Worm (Caenorhabditis elegans): ENCODE data around the gene srh-17.

DNA sequence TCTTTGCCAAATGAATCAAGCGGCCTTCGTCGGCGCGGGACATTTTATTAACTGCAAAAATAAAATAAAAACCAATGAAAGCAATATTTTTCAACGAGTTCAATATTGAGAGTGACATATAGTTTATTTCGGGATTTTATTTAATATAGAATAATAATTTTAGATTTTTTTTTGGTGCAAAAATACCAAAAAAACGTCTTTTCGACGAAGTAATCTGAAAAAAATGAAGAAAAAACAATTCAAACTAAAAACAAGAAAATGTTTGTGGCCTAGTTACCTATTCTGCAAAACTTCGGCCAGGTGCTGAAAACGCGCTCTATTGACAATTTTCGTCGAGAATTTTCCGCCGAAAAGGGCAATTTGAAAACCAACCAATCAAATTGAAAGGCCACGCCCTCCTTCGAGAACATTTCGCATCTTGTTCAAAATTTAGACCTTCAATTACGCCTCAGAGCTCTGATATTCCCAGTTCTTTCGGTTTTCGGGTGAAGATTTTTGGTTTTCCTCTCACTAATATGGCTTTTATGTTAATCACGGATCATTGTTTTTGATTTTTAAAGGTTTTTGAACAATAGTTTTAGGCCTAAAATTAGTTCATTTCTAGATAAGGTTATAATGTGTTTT, 24.4 kb downstream of the srh-17 start, which contains the start of gene C47E8.4:
- TF ChIP-seq R02D3.7 (tag; optimal IDR thresholded peaks at IDR 0.05) (peak; percentile 89), unc-39 (tag; optimal IDR thresholded peaks at IDR 0.05) (no peak), ZK546.5 (tag; optimal IDR thresholded peaks at IDR 0.05) (peak; percentile 39), elt-3 (tag; optimal IDR thresholded peaks at IDR 0.05) (peak in 1 of 3 experiments; percentile 52), ama-1 (optimal IDR thresholded peaks at IDR 0.05) (peak; percentile 91), snpc-4 (tag; optimal IDR thresholded peaks at IDR 0.05) (peak; percentile 90), nfya-1 (tag; optimal IDR thresholded peaks at IDR 0.05; ENCODE audit: insufficient read depth) (peak; percentile 100), nhr-25 (tag; optimal IDR thresholded peaks at IDR 0.05) (peak; percentile 98), unc-62 (GFP tag; optimal IDR thresholded peaks at IDR 0.05) (peak; percentile 87)
